Fruit fly (Drosophila melanogaster): Measurements from ENCODE around the gene lds.
A peak's percentile ranks its signal among the peaks of the same experiment; 100 is the strongest.

lds gene

DNA sequence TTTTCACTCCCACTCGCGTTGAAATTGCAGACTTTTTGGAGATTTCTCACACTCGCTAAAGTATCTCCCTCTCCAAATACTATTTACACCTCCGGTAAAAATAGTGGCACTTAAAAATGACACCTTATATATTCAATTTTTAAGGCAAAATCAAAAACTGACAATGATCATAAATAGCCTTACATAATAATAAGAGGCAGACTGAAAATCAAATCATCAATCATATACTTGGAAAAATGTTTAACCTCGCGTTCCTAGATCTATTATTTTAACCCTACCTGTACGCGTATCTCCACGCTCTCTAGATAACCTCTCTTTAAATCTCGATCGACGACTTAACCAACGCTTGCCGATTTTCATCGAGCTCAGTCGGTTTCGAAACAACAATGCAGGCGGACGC, 24.8 kb upstream of the lds start (continued):
- TF ChIP-seq fd96Cb (tag; optimal IDR thresholded peaks at IDR 0.05) (peak; percentile 16), CG5180 (GFP tag; optimal IDR thresholded peaks at IDR 0.05) (no peak), oc (tag; optimal IDR thresholded peaks at IDR 0.05) (no peak), Asciz (GFP tag; optimal IDR thresholded peaks at IDR 0.05) (peak; percentile 54), luna (GFP tag; optimal IDR thresholded peaks at IDR 0.05) (no peak), CG13287 (GFP tag; IDR thresholded peaks at IDR 0.05; ENCODE audit: partially characterized antibody) (no peak), BtbVII (GFP tag; optimal IDR thresholded peaks at IDR 0.05) (peak; percentile 62), Hr39 (optimal IDR thresholded peaks at IDR 0.05) (no peak), gt (GFP tag; IDR thresholded peaks at IDR 0.05) (no peak), ERR (GFP tag; optimal IDR thresholded peaks at IDR 0.05) (no peak), CG8388 (GFP tag; optimal IDR thresholded peaks at IDR 0.05) (no peak), CG16813 (GFP tag; IDR thresholded peaks at IDR 0.05; ENCODE audit: partially characterized antibody) (no peak), CG4617 (GFP tag; optimal IDR thresholded peaks at IDR 0.05; ENCODE audit: borderline replicate concordance) (no peak), Ptx1 (GFP tag; IDR thresholded peaks at IDR 0.05) (peak; percentile 77), gfzf (GFP tag; optimal IDR thresholded peaks at IDR 0.05) (no peak), caup (GFP tag; optimal IDR thresholded peaks at IDR 0.05; ENCODE audit: severe bottlenecking) (peak; percentile 81), CG9817 (tag; optimal IDR thresholded peaks at IDR 0.05) (no peak), CG7745 (tag; optimal IDR thresholded peaks at IDR 0.05) (no peak), ase (GFP tag; IDR thresholded peaks at IDR 0.05) (peak; percentile 63; the same call in 2 of the 3 replicates), HmgD (GFP tag; optimal IDR thresholded peaks at IDR 0.05) (no peak), ewg (GFP tag; optimal IDR thresholded peaks at IDR 0.05) (no peak), CG3407 (GFP tag; optimal IDR thresholded peaks at IDR 0.05) (no peak), salm (tag; optimal IDR thresholded peaks at IDR 0.05) (no peak), Dp (GFP tag; optimal IDR thresholded peaks at IDR 0.05) (no peak), CG10979 (tag; optimal IDR thresholded peaks at IDR 0.05) (no peak), CG8924 (tag; optimal IDR thresholded peaks at IDR 0.05) (no peak), Hmr (GFP tag; optimal IDR thresholded peaks at IDR 0.05) (peak; percentile 85), twi (tag; optimal IDR thresholded peaks at IDR 0.05) (no peak), stc (GFP tag; IDR thresholded peaks at IDR 0.05) (peak; percentile 81), pros (GFP tag; optimal IDR thresholded peaks at IDR 0.05) (no peak), crol (GFP tag; IDR thresholded peaks at IDR 0.05) (no peak), da (GFP tag; optimal IDR thresholded peaks at IDR 0.05) (no peak), chn (GFP tag; optimal IDR thresholded peaks at IDR 0.05) (no peak), unc-4 (GFP tag; IDR thresholded peaks at IDR 0.05; ENCODE audit: partially characterized antibody) (no peak), CG8359 (GFP tag; optimal IDR thresholded peaks at IDR 0.05; ENCODE audit: borderline replicate concordance) (no peak), CG11456 (GFP tag; IDR thresholded peaks at IDR 0.05) (peak; percentile 74; the same call in 2 of the 3 replicates), Optix (GFP tag; IDR thresholded peaks at IDR 0.05) (no peak), br (optimal IDR thresholded peaks at IDR 0.05) (no peak), Dfd (GFP tag; optimal IDR thresholded peaks at IDR 0.05) (no peak), CG32772 (GFP tag; IDR thresholded peaks at IDR 0.05) (no peak), trem (tag; optimal IDR thresholded peaks at IDR 0.05) (no peak), lmd (GFP tag; IDR thresholded peaks at IDR 0.05) (peak; percentile 72; the same call in 1 of the 2 replicates), zfh1 (GFP tag; IDR thresholded peaks at IDR 0.05) (peak; percentile 63), CG10462 (GFP tag; optimal IDR thresholded peaks at IDR 0.05) (no peak), MBD-R2 (GFP tag; IDR thresholded peaks at IDR 0.05) (peak; percentile 30; the same call in 1 of the 2 replicates), CG11093 (GFP tag; IDR thresholded peaks at IDR 0.05) (peak; percentile 50; the same call in 1 of the 3 replicates), CG4707 (GFP tag; optimal IDR thresholded peaks at IDR 0.05) (no peak), sim (GFP tag; IDR thresholded peaks at IDR 0.05) (no peak), CG9797 (GFP tag; optimal IDR thresholded peaks at IDR 0.05) (no peak), Chrac-16 (GFP tag; optimal IDR thresholded peaks at IDR 0.05) (peak; percentile 22), Dip2 (GFP tag; IDR thresholded peaks at IDR 0.05) (no peak; the same call in 1 of the 2 replicates)

Data from whole organism, embryonic.